Worm (Caenorhabditis elegans): Measurements from ENCODE around the gene srh-7.

srh-7 gene

ce11 chrV:4007927-4008326 is at the start of gene srh-7:
TSS of gene srh-7 (plus strand) at chrV:4008227.
- TF ChIP-seq elt-2 (tag; optimal IDR thresholded peaks at IDR 0.05) (no peak), pha-4 (tag; optimal IDR thresholded peaks at IDR 0.05) (no peak), nhr-76 (tag; optimal IDR thresholded peaks at IDR 0.05) (no peak), nhr-12 (tag; optimal IDR thresholded peaks at IDR 0.05) (no peak), nhr-43 (tag; optimal IDR thresholded peaks at IDR 0.05; ENCODE audit: poor library complexity, severe bottlenecking) (no peak), skn-1 (tag; optimal IDR thresholded peaks at IDR 0.05) (no peak), pqm-1 (tag; optimal IDR thresholded peaks at IDR 0.05) (no peak), daf-12 (tag; optimal IDR thresholded peaks at IDR 0.05) (no peak), elt-1 (tag; optimal IDR thresholded peaks at IDR 0.05) (no peak), ztf-4 (tag; optimal IDR thresholded peaks at IDR 0.05) (no peak)

ce11 chrV:3961235-3961634 is 46.8 kb upstream of the srh-7 start, which contains the start of gene cyp-34A6:
TSS of gene cyp-34A6 (minus strand) at chrV:3961335.
- peak; percentile 17 for TF ChIP-seq pha-4 (tag; optimal IDR thresholded peaks at IDR 0.05)
- TF ChIP-seq ceh-9 (tag; optimal IDR thresholded peaks at IDR 0.05) = no peak

ce11 chrV:3963715-3964114 is 44.3 kb upstream of the srh-7 start, which contains the start of gene cyp-34A7:
TSS of gene cyp-34A7 (minus strand) at chrV:3963815.
- no peak for TF ChIP-seq lsy-12 (tag; optimal IDR thresholded peaks at IDR 0.05)
- no peak for TF ChIP-seq nhr-77 (tag; optimal IDR thresholded peaks at IDR 0.05)
- TF ChIP-seq hmg-11 (tag; optimal IDR thresholded peaks at IDR 0.05) = no peak
- no peak for TF ChIP-seq unc-39 (tag; optimal IDR thresholded peaks at IDR 0.05)
- no peak for TF ChIP-seq ceh-82 (tag; optimal IDR thresholded peaks at IDR 0.05)
- no peak for TF ChIP-seq lin-15B (tag; optimal IDR thresholded peaks at IDR 0.05)
- TF ChIP-seq zag-1 (tag; optimal IDR thresholded peaks at IDR 0.05) = no peak
- no peak for TF ChIP-seq nhr-11 (tag; optimal IDR thresholded peaks at IDR 0.05)
- TF ChIP-seq R02D3.7 (tag; optimal IDR thresholded peaks at IDR 0.05) = no peak

- TF ChIP-seq tbx-2 (tag; optimal IDR thresholded peaks at IDR 0.05) = no peak
- no peak for TF ChIP-seq jun-1 (tag; optimal IDR thresholded peaks at IDR 0.05)
- TF ChIP-seq nhr-237 (tag; optimal IDR thresholded peaks at IDR 0.05) = no peak
- TF ChIP-seq zag-1 (tag; optimal IDR thresholded peaks at IDR 0.05) = no peak
- no peak for TF ChIP-seq pqm-1 (tag; optimal IDR thresholded peaks at IDR 0.05)
- peak; percentile 9 for TF ChIP-seq nhr-43 (tag; optimal IDR thresholded peaks at IDR 0.05; ENCODE audit: poor library complexity, severe bottlenecking)
- TF ChIP-seq nfya-1 (tag; optimal IDR thresholded peaks at IDR 0.05; ENCODE audit: insufficient read depth) = peak; percentile 1
- no peak for TF ChIP-seq aly-2 (tag; optimal IDR thresholded peaks at IDR 0.05)
- TF ChIP-seq lsy-12 (tag; optimal IDR thresholded peaks at IDR 0.05) = no peak
Observed at ce11 chrV:3967762-3968161, 40.3 kb upstream of the srh-7 start, which contains the start of gene cyp-34A8. TSS of gene cyp-34A8 (minus strand) at chrV:3967823.

ce11 chrV:3968929-3969328 is 39.1 kb upstream of the srh-7 start:
- TF ChIP-seq fkh-10 (GFP tag; optimal IDR thresholded peaks at IDR 0.05) = no peak
- TF ChIP-seq elt-1 (tag; optimal IDR thresholded peaks at IDR 0.05) = no peak
- no peak for TF ChIP-seq jun-1 (tag; optimal IDR thresholded peaks at IDR 0.05)
- TF ChIP-seq nhr-43 (tag; optimal IDR thresholded peaks at IDR 0.05; ENCODE audit: poor library complexity, severe bottlenecking) = no peak
- TF ChIP-seq egl-5 (tag; optimal IDR thresholded peaks at IDR 0.05) = no peak
- no peak for TF ChIP-seq nhr-67 (tag; optimal IDR thresholded peaks at IDR 0.05)
- no peak for TF ChIP-seq sea-2 (GFP tag; optimal IDR thresholded peaks at IDR 0.05)

ce11 chrV:3969664-3970063 is 38.4 kb upstream of the srh-7 start:
- TF ChIP-seq zag-1 (tag; optimal IDR thresholded peaks at IDR 0.05) (no peak), elt-2 (tag; optimal IDR thresholded peaks at IDR 0.05) (peak; percentile 23), mml-1 (tag; optimal IDR thresholded peaks at IDR 0.05) (no peak)

DNA sequence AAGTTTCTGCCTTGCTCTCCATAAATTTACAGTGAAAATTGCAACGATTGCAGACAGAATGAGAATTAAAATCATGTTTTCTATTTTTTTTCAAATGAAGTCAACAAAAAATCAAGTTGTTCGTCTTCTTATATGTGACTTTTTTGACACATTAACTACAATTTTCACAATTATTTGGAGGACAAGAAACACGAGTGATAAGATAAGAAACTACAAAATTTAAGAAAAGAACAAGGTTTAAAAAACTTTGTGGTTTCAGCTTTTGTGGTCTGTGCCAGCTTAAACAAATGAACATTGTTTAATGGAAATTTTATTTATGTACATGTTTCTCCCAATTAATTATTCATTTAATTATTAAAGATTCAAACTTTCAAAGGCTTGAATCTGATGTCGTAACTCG is 37.6 kb upstream of the srh-7 start, which contains the start of gene cyp-34A9:
Gene cyp-34A9, minus strand, starts transcription at position 131 of the 400 bp plus-strand sequence.
- peak; percentile 80 for TF ChIP-seq elt-2 (tag; optimal IDR thresholded peaks at IDR 0.05)
- TF ChIP-seq pqm-1 (tag; optimal IDR thresholded peaks at IDR 0.05) = peak; percentile 71
- TF ChIP-seq nhr-11 (tag; optimal IDR thresholded peaks at IDR 0.05) = no peak
- TF ChIP-seq pha-4 (tag; optimal IDR thresholded peaks at IDR 0.05) = peak; percentile 10

Measured in whole organism, L3 larva.